Worm (Caenorhabditis elegans): ENCODE data around the gene hecd-1.

DNA sequence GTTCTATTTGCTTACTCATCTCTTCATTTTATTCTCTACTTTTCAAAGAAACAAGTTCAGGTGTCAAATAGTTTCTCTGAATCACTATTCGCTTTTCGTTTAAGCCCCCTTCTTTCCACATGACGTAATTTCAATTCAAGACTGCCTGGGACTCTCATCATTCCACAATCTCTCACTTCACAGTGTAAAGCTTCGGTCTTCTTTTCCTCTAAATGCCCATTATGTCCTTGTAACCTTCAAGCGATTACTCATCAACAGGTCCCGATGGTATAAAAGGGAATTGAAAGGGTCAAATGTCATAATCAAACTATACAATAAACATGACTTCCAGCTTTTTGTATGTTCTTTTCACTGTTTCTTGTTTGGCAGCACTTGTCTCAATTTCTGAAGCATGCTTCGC lies 34.4 kb upstream of the hecd-1 start, which contains the start of gene C42D4.3:
- no peak for TF ChIP-seq dao-5 (tag; optimal IDR thresholded peaks at IDR 0.05)
- TF ChIP-seq W03F9.2 (tag; optimal IDR thresholded peaks at IDR 0.05), result no peak
- no peak for TF ChIP-seq him-1 (tag; optimal IDR thresholded peaks at IDR 0.05)
